Fruit fly (Drosophila melanogaster) Kc167 (cell line): Measurements from ENCODE around the gene CG5003.

ENCODE experiments used
- Myc ChIP-seq: fragments of >200 bp; optimal IDR thresholded peaks from 2 replicates; lab custom pipeline; 2017; ENCODE audit warnings: missing external identifiers
- Sin3A ChIP-seq: fragments of >200 bp; optimal IDR thresholded peaks from 2 replicates; lab custom pipeline; 2018; ENCODE audit warnings: missing external identifiers
- h ChIP-seq: fragments of >200 bp; optimal IDR thresholded peaks from 3 replicates; lab custom pipeline; 2018; ENCODE audit warnings: missing external identifiers
- insv ChIP-seq: fragments of >200 bp; optimal IDR thresholded peaks from 3 replicates; lab custom pipeline; 2018; ENCODE audit warnings: missing external identifiers
- psq ChIP-seq: fragments of >200 bp; optimal IDR thresholded peaks from 2 replicates; lab custom pipeline; 2017; ENCODE audit warnings: missing external identifiers

DNA sequence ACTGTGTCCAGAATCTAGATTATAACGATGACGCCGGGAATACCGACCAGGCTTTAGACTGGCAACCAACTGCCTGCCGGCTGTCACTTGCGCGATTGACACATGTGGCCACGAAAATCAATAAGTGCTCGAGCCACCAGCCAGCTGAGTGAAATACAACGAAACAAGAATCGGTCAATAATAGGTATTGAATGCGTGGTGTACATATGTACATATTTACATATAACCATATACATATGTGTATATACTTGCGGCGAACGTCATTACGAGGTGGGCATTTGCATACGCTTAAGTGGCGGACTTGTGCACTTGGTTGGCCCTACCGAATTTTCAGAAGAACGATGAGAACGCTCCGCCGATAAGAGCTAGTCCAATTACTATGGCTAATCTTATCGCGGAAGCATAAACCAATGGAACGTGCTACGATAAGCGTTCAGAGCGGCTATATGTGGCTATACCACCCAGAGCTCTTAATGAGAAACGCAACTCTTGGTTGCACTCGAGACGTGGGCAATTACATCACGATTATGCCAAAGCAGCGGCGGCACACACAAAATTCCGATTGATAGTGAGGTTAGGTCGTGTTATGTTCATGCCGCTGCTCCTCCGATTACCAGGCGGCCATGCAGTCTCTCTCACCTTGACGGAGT is 30.4 kb upstream of the CG5003 start:
- TF ChIP-seq h (lab: Kevin White, UChicago), result no peak
- no peak for TF ChIP-seq Sin3A (lab: Kevin White, UChicago)
- TF ChIP-seq psq (lab: Kevin White, UChicago), result no peak
- TF ChIP-seq Myc (lab: Kevin White, UChicago), result no peak
- TF ChIP-seq insv, result no peak
